Worm (Caenorhabditis elegans): ENCODE measurements around the gene D2062.4.

D2062.4 gene

DNA sequence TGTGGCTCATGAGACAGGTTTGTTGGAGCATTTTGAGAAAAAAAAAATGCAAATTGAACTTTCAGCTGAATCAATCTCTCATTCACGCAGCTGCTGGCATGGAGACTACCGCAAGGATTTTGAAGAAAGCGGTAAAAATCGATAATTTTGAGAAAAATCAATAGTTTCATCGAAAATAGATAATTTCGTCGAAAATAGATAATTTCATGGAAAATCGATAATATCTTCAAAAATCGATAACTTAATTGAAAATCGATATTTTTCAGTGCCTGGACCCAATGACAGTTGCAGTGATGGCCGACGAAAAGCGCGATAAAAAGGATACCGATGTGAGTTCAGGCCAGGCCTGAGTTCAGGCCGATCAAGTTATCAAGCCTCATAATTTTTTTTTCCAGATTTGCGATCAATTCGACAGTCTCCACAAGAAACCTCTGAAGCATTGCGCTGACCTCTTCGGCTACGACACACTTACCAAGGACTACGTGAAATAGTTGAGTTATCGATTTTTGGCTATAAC lies at the start of gene D2062.4:
TSS of gene D2062.4 (plus strand) at position 467 of the 517 bp plus-strand sequence.
- peak; percentile 61 for TF ChIP-seq ceh-28 (tag; optimal IDR thresholded peaks at IDR 0.05)

- TF ChIP-seq aha-1 (tag) (peak; percentile 91), saeg-2 (GFP tag; IDR thresholded peaks at IDR 0.05) (no peak)
Measured at ce11 chrII:2578216-2578615, 45.0 kb upstream of the D2062.4 start.

ce11 chrII:2583044-2583443 lies 40.2 kb upstream of the D2062.4 start, which contains the start of gene sri-74:
Gene sri-74, minus strand, starts transcription at chrII:2583144.
- TF ChIP-seq ctbp-1 (GFP tag; IDR thresholded peaks at IDR 0.05) (no peak), arid-1 (GFP tag; conservative IDR thresholded peaks at IDR 0.05) (no peak)

DNA sequence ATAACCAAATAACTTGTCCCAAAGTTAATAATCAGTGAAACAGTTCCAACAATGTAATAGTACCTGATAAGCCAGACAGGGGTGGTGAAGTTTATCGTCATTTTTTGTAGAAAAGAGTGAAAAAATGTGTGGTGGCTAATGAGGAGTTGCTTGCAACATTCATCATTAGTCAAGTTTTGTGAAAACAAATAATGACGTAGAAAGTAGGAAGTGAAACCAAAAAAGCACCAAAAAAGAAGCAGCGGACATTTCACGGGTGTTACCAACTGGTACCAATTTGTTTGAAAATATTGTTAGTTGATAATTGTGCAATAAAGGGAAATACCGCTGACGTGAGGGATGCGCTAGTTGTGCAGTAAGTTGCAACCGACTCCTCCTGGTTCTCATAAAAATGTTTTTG lies 37.7 kb upstream of the D2062.4 start, which contains the start of gene sri-36:
TSS of gene sri-36 (minus strand) at position 101 of the 400 bp plus-strand sequence.
- TF ChIP-seq F10B5.3 (tag; optimal IDR thresholded peaks at IDR 0.05) = no peak
- no peak for TF ChIP-seq saeg-2 (GFP tag; IDR thresholded peaks at IDR 0.05)
- no peak for TF ChIP-seq F37D6.2 (tag; optimal IDR thresholded peaks at IDR 0.05)
- no peak for TF ChIP-seq lir-3 (tag; optimal IDR thresholded peaks at IDR 0.05)
- TF ChIP-seq aha-1 (tag) = peak; percentile 9
- no peak for TF ChIP-seq fkh-10 (GFP tag; optimal IDR thresholded peaks at IDR 0.05)

DNA sequence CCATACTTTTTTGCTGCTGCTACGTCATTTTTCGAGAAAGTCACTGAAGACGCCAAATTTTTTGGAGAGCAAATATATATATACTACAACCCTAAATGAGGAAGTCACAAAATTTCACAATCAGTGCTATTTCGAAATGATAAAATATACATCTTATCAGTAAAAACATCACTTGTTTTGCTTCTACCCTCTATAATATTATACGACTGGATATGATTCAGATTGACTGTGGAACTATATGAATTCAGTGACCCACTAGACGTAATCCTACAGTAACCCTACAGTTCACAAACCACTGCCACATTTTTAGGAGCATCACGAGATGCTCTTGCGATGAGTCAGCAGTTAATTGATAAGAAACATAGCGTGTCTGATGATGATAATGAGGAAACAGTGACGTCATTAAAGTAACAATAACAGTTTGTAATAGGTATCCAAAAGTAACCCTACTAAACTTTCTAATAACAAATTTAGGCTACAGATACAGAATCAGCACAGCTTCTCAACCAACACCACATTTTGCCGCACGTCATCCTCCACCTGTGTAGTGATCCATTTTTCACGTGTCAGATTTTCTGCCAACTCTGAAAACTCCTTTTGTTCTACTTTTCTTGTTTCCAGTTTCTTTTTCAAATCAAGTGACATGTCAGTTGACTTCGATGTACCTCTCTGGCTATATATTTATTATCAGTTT lies 36.2 kb upstream of the D2062.4 start, which contains the start of the genes F33H12.7 and sri-39:
TSS of gene F33H12.7 (minus strand) at position 51 of the 694 bp plus-strand sequence.
TSS of gene sri-39 (plus strand) at position 644 of the 694 bp plus-strand sequence.
- TF ChIP-seq hlh-11 (tag; optimal IDR thresholded peaks at IDR 0.05) (peak; percentile 57), mdt-29 (GFP tag; IDR thresholded peaks at IDR 0.05) (no peak), ZK546.5 (tag; optimal IDR thresholded peaks at IDR 0.05) (no peak), nhr-41 (GFP tag; IDR thresholded peaks at IDR 0.05) (no peak), egl-27 (tag; optimal IDR thresholded peaks at IDR 0.05) (no peak), daf-12 (tag; optimal IDR thresholded peaks at IDR 0.05) (no peak), Y105C5A.15 (GFP tag; IDR thresholded peaks at IDR 0.05) (no peak), lin-1 (GFP tag; IDR thresholded peaks at IDR 0.05) (0 out of 2 replicates have a peak, but pooled peaks have one; percentile 9), ceh-62 (tag; optimal IDR thresholded peaks at IDR 0.05) (no peak), F37D6.2 (tag; optimal IDR thresholded peaks at IDR 0.05) (no peak), lsy-2 (tag; optimal IDR thresholded peaks at IDR 0.05) (peak in 1 of 2 experiments; percentile 75), spr-3 (GFP tag; optimal IDR thresholded peaks at IDR 0.05) (no peak), mdl-1 (tag; optimal IDR thresholded peaks at IDR 0.05) (no peak), ctbp-1 (GFP tag; IDR thresholded peaks at IDR 0.05) (no peak), hlh-30 (tag; optimal IDR thresholded peaks at IDR 0.05; ENCODE audit: insufficient read depth) (peak; percentile 13), unc-39 (tag; optimal IDR thresholded peaks at IDR 0.05) (no peak), dmd-6 (GFP tag; IDR thresholded peaks at IDR 0.05) (peak; percentile 52), mxl-3 (GFP tag; optimal IDR thresholded peaks at IDR 0.05) (peak; percentile 42), zip-2 (tag; optimal IDR thresholded peaks at IDR 0.05) (no peak), aly-2 (tag; optimal IDR thresholded peaks at IDR 0.05) (no peak), nhr-77 (tag; optimal IDR thresholded peaks at IDR 0.05) (peak; percentile 38), daf-16 (GFP tag; optimal IDR thresholded peaks at IDR 0.05) (no peak), daf-16 (tag; optimal IDR thresholded peaks at IDR 0.05) (peak; percentile 13), nhr-76 (tag; optimal IDR thresholded peaks at IDR 0.05) (no peak), nhr-42 (GFP tag; IDR thresholded peaks at IDR 0.05) (0 out of 2 replicates have a peak, but pooled peaks have one; percentile 10), R02D3.7 (tag; optimal IDR thresholded peaks at IDR 0.05) (no peak), nhr-11 (tag; optimal IDR thresholded peaks at IDR 0.05) (no peak), unc-62 (GFP tag; optimal IDR thresholded peaks at IDR 0.05 in 1 of 2) (peak in 1 of 2 experiments; percentile 28), unc-62 (tag; optimal IDR thresholded peaks at IDR 0.05) (no peak), fkh-10 (GFP tag; optimal IDR thresholded peaks at IDR 0.05) (no peak), nhr-102 (tag; optimal IDR thresholded peaks at IDR 0.05) (peak; percentile 73), duxl-1 (tag; optimal IDR thresholded peaks at IDR 0.05; ENCODE audit: poor library complexity) (no peak), nhr-28 (tag; optimal IDR thresholded peaks at IDR 0.05) (peak; percentile 81), skn-1 (tag; optimal IDR thresholded peaks at IDR 0.05) (no peak), nhr-6 (tag; optimal IDR thresholded peaks at IDR 0.05) (peak; percentile 29), hif-1 (tag; optimal IDR thresholded peaks at IDR 0.05) (no peak), pqm-1 (tag; optimal IDR thresholded peaks at IDR 0.05) (peak; percentile 87)
